Worm (Caenorhabditis elegans) whole organism, L3 larva: ENCODE results near the gene F37C4.8.
A peak's percentile ranks its signal among the peaks of the same experiment; 100 is the strongest.

Experiments
- ZK546.5 ChIP-seq: sonication (generic microtip); optimal IDR thresholded peaks from 2 replicates; lab custom pipeline; 2017; ENCODE audit warnings: missing biosample characterization, missing genetic modification characterization
- aly-2 ChIP-seq: fragments of 150-350 bp; optimal IDR thresholded peaks from 2 replicates; lab custom pipeline; 2014; ENCODE audit warnings: missing biosample characterization, missing genetic modification characterization
- ama-1 ChIP-seq: fragments of 150-350 bp; optimal IDR thresholded peaks from 2 replicates; lab custom pipeline; 2018
- ceh-16 ChIP-seq: sonication (generic microtip); optimal IDR thresholded peaks from 2 replicates; lab custom pipeline; 2017; ENCODE audit warnings: missing biosample characterization, missing genetic modification characterization
- ceh-82 ChIP-seq: fragments of 150-350 bp; optimal IDR thresholded peaks from 2 replicates; lab custom pipeline; 2014; ENCODE audit warnings: missing biosample characterization, missing genetic modification characterization
- ceh-9 ChIP-seq: sonication (generic microtip); optimal IDR thresholded peaks from 2 replicates; lab custom pipeline; 2018; ENCODE audit warnings: missing biosample characterization, missing genetic modification characterization
- daf-12 ChIP-seq: fragments of 150-350 bp; optimal IDR thresholded peaks from 2 replicates; lab custom pipeline; 2014; ENCODE audit warnings: missing biosample characterization, missing genetic modification reagents, missing genetic modification characterization
- egl-5 ChIP-seq: fragments of 150-350 bp; optimal IDR thresholded peaks from 2 replicates; lab custom pipeline; 2017; ENCODE audit warnings: missing biosample characterization, missing genetic modification reagents, missing genetic modification characterization, inconsistent platforms
- elt-1 ChIP-seq: fragments of 150-350 bp; optimal IDR thresholded peaks from 2 replicates; lab custom pipeline; 2014; ENCODE audit warnings: missing biosample characterization, missing genetic modification characterization
- elt-2 ChIP-seq: sonication (generic microtip); optimal IDR thresholded peaks from 2 replicates; lab custom pipeline; 2016; ENCODE audit warnings: missing genetic modification reagents, mild to moderate bottlenecking, missing genetic modification characterization, missing compliant biosample characterization
- elt-3 ChIP-seq, 3 experiments: fragments of 150-350 bp in 1 of 3; sonication (generic microtip) in 2 of 3; optimal IDR thresholded peaks; 2 replicates in 2 of 3; 4 replicates in 1 of 3; lab custom pipeline; 2014 to 2017; ENCODE audit warnings: missing biosample characterization in 3 of 3, missing genetic modification characterization in 3 of 3
- fkh-10 ChIP-seq: sonication (generic microtip); optimal IDR thresholded peaks from 2 replicates; lab custom pipeline; 2017; ENCODE audit warnings: missing biosample characterization, missing genetic modification reagents, missing genetic modification characterization
- fkh-2 ChIP-seq: fragments of 150-350 bp; optimal IDR thresholded peaks from 2 replicates; lab custom pipeline; 2014; ENCODE audit warnings: missing biosample characterization, missing genetic modification reagents, missing genetic modification characterization
- fos-1 ChIP-seq: fragments of 150-350 bp; optimal IDR thresholded peaks from 2 replicates; lab custom pipeline; 2014; ENCODE audit warnings: missing biosample characterization, missing genetic modification characterization
- hmg-11 ChIP-seq: sonication (generic microtip); optimal IDR thresholded peaks from 2 replicates; lab custom pipeline; 2016; ENCODE audit warnings: missing genetic modification characterization, missing compliant biosample characterization
- lin-15B ChIP-seq: fragments of 150-350 bp; optimal IDR thresholded peaks from 2 replicates; lab custom pipeline; 2014; ENCODE audit warnings: missing biosample characterization, missing genetic modification characterization
- lin-39 ChIP-seq: fragments of 150-350 bp; optimal IDR thresholded peaks from 2 replicates; lab custom pipeline; 2018; ENCODE audit warnings: missing biosample characterization, missing genetic modification reagents, missing genetic modification characterization
- lsy-12 ChIP-seq: sonication (generic microtip); optimal IDR thresholded peaks from 2 replicates; lab custom pipeline; 2016; ENCODE audit warnings: mild to moderate bottlenecking, missing genetic modification characterization, missing compliant biosample characterization
- mdl-1 ChIP-seq: fragments of 150-350 bp; optimal IDR thresholded peaks from 2 replicates; lab custom pipeline; 2014; ENCODE audit warnings: missing biosample characterization, missing genetic modification characterization
- mml-1 ChIP-seq: fragments of 150-350 bp; sonication (generic microtip); optimal IDR thresholded peaks from 3 replicates; lab custom pipeline; 2014; ENCODE audit warnings: missing biosample characterization, missing genetic modification characterization
- nfya-1 ChIP-seq: sonication (generic microtip); optimal IDR thresholded peaks from 2 replicates; lab custom pipeline; 2017; ENCODE audit warnings: missing genetic modification characterization, mild to moderate bottlenecking, missing compliant biosample characterization, antibody characterized with exemption, moderate library complexity; ENCODE audit not compliant: insufficient read depth
- nhr-12 ChIP-seq: fragments of 150-350 bp; optimal IDR thresholded peaks from 2 replicates; lab custom pipeline; 2014; ENCODE audit warnings: missing biosample characterization, missing genetic modification characterization
- nhr-23 ChIP-seq: fragments of 150-350 bp; optimal IDR thresholded peaks from 2 replicates; lab custom pipeline; 2014; ENCODE audit warnings: missing biosample characterization, missing genetic modification reagents, missing genetic modification characterization
- nhr-237 ChIP-seq: fragments of 150-350 bp; optimal IDR thresholded peaks from 2 replicates; lab custom pipeline; 2014; ENCODE audit warnings: missing biosample characterization, missing genetic modification characterization
- nhr-25 ChIP-seq: sonication (generic microtip); optimal IDR thresholded peaks from 2 replicates; lab custom pipeline; 2017; ENCODE audit warnings: missing biosample characterization, missing genetic modification characterization
- nhr-28 ChIP-seq: fragments of 150-350 bp; optimal IDR thresholded peaks from 2 replicates; lab custom pipeline; 2014; ENCODE audit warnings: missing biosample characterization, missing genetic modification characterization
- nhr-43 ChIP-seq: sonication (generic microtip); optimal IDR thresholded peaks from 2 replicates; lab custom pipeline; 2016; ENCODE audit warnings: mild to moderate bottlenecking, missing genetic modification characterization, missing compliant biosample characterization; ENCODE audit not compliant: poor library complexity, severe bottlenecking
- nhr-67 ChIP-seq: fragments of 150-350 bp; optimal IDR thresholded peaks from 2 replicates; lab custom pipeline; 2014; ENCODE audit warnings: missing biosample characterization, missing genetic modification characterization
- nhr-76 ChIP-seq: fragments of 150-350 bp; sonication (generic microtip); optimal IDR thresholded peaks from 5 replicates; lab custom pipeline; 2014; ENCODE audit warnings: missing biosample characterization, missing genetic modification characterization
- nhr-77 ChIP-seq: fragments of 150-350 bp; optimal IDR thresholded peaks from 2 replicates; lab custom pipeline; 2014; ENCODE audit warnings: missing biosample characterization, missing genetic modification characterization
- pha-4 ChIP-seq: fragments of 150-350 bp; optimal IDR thresholded peaks from 2 replicates; lab custom pipeline; 2014; ENCODE audit warnings: missing biosample characterization, missing genetic modification reagents, missing genetic modification characterization
- pqm-1 ChIP-seq: fragments of 150-350 bp; optimal IDR thresholded peaks from 2 replicates; lab custom pipeline; 2017; ENCODE audit warnings: missing biosample characterization, missing genetic modification characterization, inconsistent platforms
- sea-2 ChIP-seq: fragments of 150-350 bp; sonication (generic microtip); optimal IDR thresholded peaks from 4 replicates; lab custom pipeline; 2014; ENCODE audit warnings: missing biosample characterization, missing genetic modification reagents, missing genetic modification characterization
- skn-1 ChIP-seq: fragments of 150-350 bp; optimal IDR thresholded peaks from 2 replicates; lab custom pipeline; 2014; ENCODE audit warnings: missing biosample characterization, missing genetic modification characterization
- snpc-4 ChIP-seq: fragments of 150-350 bp; optimal IDR thresholded peaks from 2 replicates; lab custom pipeline; 2014; ENCODE audit warnings: missing biosample characterization, missing genetic modification characterization
- unc-39 ChIP-seq: sonication (generic microtip); optimal IDR thresholded peaks from 4 replicates; lab custom pipeline; 2017; ENCODE audit warnings: missing biosample characterization, missing genetic modification characterization
- zag-1 ChIP-seq: fragments of 150-350 bp; optimal IDR thresholded peaks from 2 replicates; lab custom pipeline; 2014; ENCODE audit warnings: missing biosample characterization, missing genetic modification characterization
- ztf-11 ChIP-seq: fragments of 150-350 bp; optimal IDR thresholded peaks from 2 replicates; lab custom pipeline; 2014; ENCODE audit warnings: missing biosample characterization, missing genetic modification characterization

The F37C4.8 gene

DNA sequence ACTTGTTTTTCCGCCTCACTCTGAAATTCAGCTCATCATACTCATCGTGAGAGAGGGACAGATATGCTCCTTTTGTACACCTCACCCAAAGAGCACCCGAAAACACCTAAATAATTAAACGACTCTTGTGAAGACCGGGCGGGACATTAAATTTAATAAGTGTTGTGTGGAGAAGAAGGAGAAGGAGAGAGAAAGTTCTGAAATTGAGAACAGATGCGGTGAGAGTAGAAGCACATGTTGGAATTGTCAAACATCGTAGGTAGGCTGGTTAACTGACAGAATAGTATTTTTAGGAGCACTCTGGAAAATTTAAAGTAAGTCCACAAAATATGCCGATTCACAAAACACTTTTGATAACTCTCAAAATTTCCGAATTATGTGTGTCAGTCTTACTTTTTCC lies 27.5 kb downstream of the F37C4.8 start:
- no peak for TF ChIP-seq nhr-43
- TF ChIP-seq ZK546.5 (tag; lab: Kevin White, UChicago) = no peak
- TF ChIP-seq fkh-2 (tag; lab: Kevin White, UChicago) = no peak
- TF ChIP-seq lin-15B (tag; lab: Kevin White, UChicago) = no peak
- TF ChIP-seq lin-39 = no peak
- no peak for TF ChIP-seq ama-1 (lab: Kevin White, UChicago)

DNA sequence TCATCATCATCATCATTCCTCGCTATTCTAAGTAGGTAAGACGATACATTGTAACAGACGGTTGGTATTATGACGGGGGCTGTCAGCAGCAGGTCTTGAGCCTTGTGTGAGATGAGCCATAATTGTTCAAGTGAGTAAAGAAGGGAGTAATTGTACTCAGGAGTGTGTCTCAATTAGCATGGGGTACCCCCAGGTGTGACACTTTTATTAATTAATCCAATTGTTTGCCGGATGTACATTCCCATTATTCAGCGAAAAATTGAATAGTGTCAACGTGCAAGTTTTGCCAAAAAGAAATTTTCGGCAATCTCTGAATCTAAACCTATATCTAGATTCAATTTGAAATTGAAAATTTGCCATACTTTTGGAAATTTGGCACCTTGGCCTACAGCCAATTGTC lies 32.0 kb downstream of the F37C4.8 start:
- no peak for TF ChIP-seq elt-1
- no peak for TF ChIP-seq aly-2 (tag; lab: Kevin White, UChicago)
- TF ChIP-seq elt-2 = no peak
- no peak for TF ChIP-seq nhr-12
- no peak for TF ChIP-seq sea-2 (GFP tag; lab: Kevin White, UChicago)
- TF ChIP-seq ceh-82 = no peak
- TF ChIP-seq fkh-2 (tag; lab: Kevin White, UChicago) = no peak
- no peak for TF ChIP-seq nhr-23 (tag; lab: Kevin White, UChicago)
- TF ChIP-seq skn-1 (tag; lab: Kevin White, UChicago) = no peak
- no peak for TF ChIP-seq daf-12 (tag; lab: Kevin White, UChicago)
- TF ChIP-seq nhr-76 (tag; lab: Kevin White, UChicago) = no peak
- no peak for TF ChIP-seq hmg-11 (tag; lab: Kevin White, UChicago)
- no peak for TF ChIP-seq nhr-28 (tag; lab: Kevin White, UChicago)
- no peak for TF ChIP-seq nhr-237 (tag; lab: Kevin White, UChicago)
- no peak for TF ChIP-seq zag-1 (tag; lab: Kevin White, UChicago)
- no peak for TF ChIP-seq unc-39
- TF ChIP-seq nhr-77 (tag; lab: Kevin White, UChicago) = no peak

DNA sequence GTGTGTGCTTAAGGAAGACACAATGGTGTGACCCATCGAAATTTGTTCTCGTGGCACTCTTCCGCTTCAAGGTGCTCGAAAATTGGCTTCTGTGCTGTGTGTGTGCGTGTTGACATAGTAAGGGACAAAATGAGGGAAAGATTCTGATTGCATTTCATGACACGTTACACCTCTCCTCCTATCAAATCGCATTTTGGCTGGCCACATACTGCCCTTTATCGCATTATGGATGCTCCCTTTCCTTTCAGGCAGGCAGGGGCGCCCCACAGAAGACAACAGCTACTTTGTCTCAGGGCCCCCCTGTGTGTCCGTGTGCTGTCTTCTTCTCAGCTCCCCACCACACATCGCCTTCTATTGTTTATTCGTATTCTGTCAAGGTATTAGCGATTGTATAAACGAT lies 33.5 kb downstream of the F37C4.8 start:
- TF ChIP-seq ZK546.5 (tag; lab: Kevin White, UChicago) (no peak), nhr-77 (tag; lab: Kevin White, UChicago) (no peak), fkh-10 (peak; percentile 27), nfya-1 (tag; lab: Kevin White, UChicago) (no peak), nhr-25 (tag; lab: Kevin White, UChicago) (no peak), ceh-16 (no peak), ama-1 (lab: Kevin White, UChicago) (no peak)

DNA sequence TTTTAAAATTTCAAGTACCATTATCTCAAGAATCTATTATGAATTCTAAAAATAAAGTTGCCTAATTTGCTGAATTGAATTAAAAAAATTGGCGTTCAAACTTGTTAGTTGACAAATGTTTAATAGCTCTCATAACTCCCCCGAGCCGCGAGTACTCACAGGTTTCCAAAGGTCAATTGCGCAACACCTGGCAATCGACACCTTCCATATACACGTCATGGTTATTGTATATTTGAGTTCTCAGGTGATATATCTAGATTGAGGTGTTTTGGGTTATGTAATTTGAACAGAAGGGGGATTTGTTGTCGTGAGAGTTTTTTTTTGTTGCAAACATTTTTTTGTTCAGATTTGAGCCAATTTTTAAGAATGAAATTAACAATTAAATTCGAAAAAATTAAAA lies 36.4 kb downstream of the F37C4.8 start:
- TF ChIP-seq lsy-12 (tag; lab: Kevin White, UChicago) = no peak
- no peak for TF ChIP-seq aly-2 (tag; lab: Kevin White, UChicago)
- no peak for TF ChIP-seq mml-1
- no peak for TF ChIP-seq snpc-4 (tag; lab: Kevin White, UChicago)
- no peak for TF ChIP-seq ztf-11 (tag; lab: Kevin White, UChicago)
- no peak for TF ChIP-seq nhr-12
- no peak for TF ChIP-seq nhr-28 (tag; lab: Kevin White, UChicago)
- TF ChIP-seq ceh-16 = no peak
- no peak for TF ChIP-seq pha-4 (tag; lab: Kevin White, UChicago)
- TF ChIP-seq skn-1 (tag; lab: Kevin White, UChicago) = no peak
- TF ChIP-seq fos-1 (tag; lab: Kevin White, UChicago) = no peak
- TF ChIP-seq nhr-67 = no peak
- TF ChIP-seq elt-2 = no peak
- TF ChIP-seq egl-5 = no peak

DNA sequence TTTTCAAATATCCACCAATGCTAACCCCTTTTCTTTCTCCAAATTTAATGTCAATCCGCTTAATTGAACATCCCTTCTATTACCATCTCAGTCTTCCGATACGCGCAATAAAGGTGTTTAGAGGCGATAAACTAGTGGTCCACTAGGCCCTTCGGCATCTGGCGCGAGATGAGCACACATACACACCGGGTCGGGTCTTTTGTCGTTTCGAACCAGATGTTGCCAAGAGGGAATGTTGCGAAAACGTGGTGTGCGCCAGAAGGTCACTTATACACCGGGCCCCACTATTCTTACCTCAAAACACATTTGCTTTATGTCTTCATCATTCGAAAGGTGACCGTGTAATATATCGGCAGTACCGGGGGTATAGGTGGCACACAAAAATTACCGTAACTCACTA lies 37.0 kb downstream of the F37C4.8 start:
- TF ChIP-seq mml-1 (no peak), skn-1 (tag; lab: Kevin White, UChicago) (no peak), egl-5 (no peak), fkh-2 (tag; lab: Kevin White, UChicago) (no peak), pqm-1 (no peak), nhr-77 (tag; lab: Kevin White, UChicago) (no peak), lin-39 (no peak), ceh-9 (tag; lab: Kevin White, UChicago) (no peak), pha-4 (tag; lab: Kevin White, UChicago) (no peak), elt-3 (tag; optimal IDR thresholded peaks at IDR 0.05; lab: Kevin White, UChicago) (no peak), ceh-82 (no peak), fos-1 (tag; lab: Kevin White, UChicago) (no peak), mdl-1 (tag; lab: Kevin White, UChicago) (no peak)
